Worm (Caenorhabditis elegans): ENCODE measurements around the gene K06G5.3.

ce11 chrX:14244493-14244892 lies 21.4 kb upstream of the K06G5.3 start:
- TF ChIP-seq nfya-1 (tag; optimal IDR thresholded peaks at IDR 0.05; ENCODE audit: borderline replicate concordance, insufficient read depth) = no peak
- TF ChIP-seq unc-130 (GFP tag; optimal IDR thresholded peaks at IDR 0.05) = no peak

Measured in whole organism, young adult.